Worm (Caenorhabditis elegans): Measurements from ENCODE around the gene F41H10.4.

- TF ChIP-seq hlh-30 (tag; optimal IDR thresholded peaks at IDR 0.05; ENCODE audit: insufficient read depth) (no peak), pha-4 (tag; optimal IDR thresholded peaks at IDR 0.05) (no peak), ceh-48 (tag; optimal IDR thresholded peaks at IDR 0.05) (no peak), zip-5 (tag; optimal IDR thresholded peaks at IDR 0.05) (no peak), fkh-10 (GFP tag; optimal IDR thresholded peaks at IDR 0.05) (no peak), lin-11 (tag; optimal IDR thresholded peaks at IDR 0.05) (no peak), ceh-18 (tag; optimal IDR thresholded peaks at IDR 0.05) (no peak), pax-1 (tag; optimal IDR thresholded peaks at IDR 0.05) (no peak), pqm-1 (tag; optimal IDR thresholded peaks at IDR 0.05) (no peak), tbx-2 (tag; optimal IDR thresholded peaks at IDR 0.05) (no peak)
These were observed 2.2 kb downstream of the F41H10.4 start, which contains the start of gene sand-1 for ce11 chrIV:5366567-5366966.
